Worm (Caenorhabditis elegans) whole organism, L2 larva: Measurements from ENCODE around the gene vms-1.

Experiments used
- C34F6.9 ChIP-seq: fragments of 150-350 bp; optimal IDR thresholded peaks from 2 replicates; lab custom pipeline; 2014; ENCODE audit warnings: missing biosample characterization, missing genetic modification characterization
- F13H6.1 ChIP-seq: sonication (generic microtip); optimal IDR thresholded peaks from 2 replicates; lab custom pipeline; 2016; ENCODE audit warnings: missing genetic modification characterization, missing compliant biosample characterization
- R02D3.7 ChIP-seq: fragments of 150-350 bp; optimal IDR thresholded peaks from 2 replicates; lab custom pipeline; 2014; ENCODE audit warnings: missing biosample characterization, missing genetic modification characterization
- Y55F3AM.14 ChIP-seq: fragments of 200-800 bp; sonication (Bioruptor generic); optimal IDR thresholded peaks from 2 replicates; lab custom pipeline; 2018; ENCODE audit warnings: mild to moderate bottlenecking, missing genetic modification characterization, missing compliant biosample characterization
- ZK546.5 ChIP-seq: sonication (generic microtip); optimal IDR thresholded peaks from 2 replicates; lab custom pipeline; 2017; ENCODE audit warnings: missing biosample characterization, missing genetic modification characterization
- alr-1 ChIP-seq: fragments of 150-350 bp; optimal IDR thresholded peaks from 2 replicates; lab custom pipeline; 2014; ENCODE audit warnings: missing biosample characterization, missing genetic modification characterization
- aly-2 ChIP-seq: fragments of 150-350 bp; optimal IDR thresholded peaks from 2 replicates; lab custom pipeline; 2014; ENCODE audit warnings: missing biosample characterization, missing genetic modification characterization
- ama-1 ChIP-seq: fragments of 150-350 bp; optimal IDR thresholded peaks from 2 replicates; lab custom pipeline; 2018; ENCODE audit warnings: inconsistent platforms
- blmp-1 ChIP-seq: sonication (generic microtip); optimal IDR thresholded peaks from 2 replicates; lab custom pipeline; 2017; ENCODE audit warnings: missing genetic modification characterization, mild to moderate bottlenecking, missing compliant biosample characterization, antibody characterized with exemption, moderate library complexity; ENCODE audit not compliant: insufficient read depth
- ceh-16 ChIP-seq: fragments of 150-350 bp; optimal IDR thresholded peaks from 2 replicates; lab custom pipeline; 2014; ENCODE audit warnings: missing biosample characterization, missing genetic modification characterization
- ceh-82 ChIP-seq: fragments of 150-350 bp; optimal IDR thresholded peaks from 2 replicates; lab custom pipeline; 2014; ENCODE audit warnings: missing biosample characterization, missing genetic modification characterization
- crh-2 ChIP-seq: sonication (generic microtip); optimal IDR thresholded peaks from 2 replicates; lab custom pipeline; 2017; ENCODE audit warnings: missing biosample characterization, missing genetic modification characterization
- dmd-4 ChIP-seq: sonication (generic microtip); optimal IDR thresholded peaks from 2 replicates; lab custom pipeline; 2017; ENCODE audit warnings: missing biosample characterization, missing genetic modification characterization
- egl-27 ChIP-seq: sonication (generic microtip); optimal IDR thresholded peaks from 3 replicates; lab custom pipeline; 2017; ENCODE audit warnings: missing biosample characterization, missing genetic modification reagents, missing genetic modification characterization
- elt-1 ChIP-seq: fragments of 150-350 bp; optimal IDR thresholded peaks from 2 replicates; lab custom pipeline; 2014; ENCODE audit warnings: missing biosample characterization, missing genetic modification characterization
- elt-3 ChIP-seq: sonication (generic microtip); optimal IDR thresholded peaks from 2 replicates; lab custom pipeline; 2017; ENCODE audit warnings: missing biosample characterization, missing genetic modification characterization
- fos-1 ChIP-seq: fragments of 150-350 bp; optimal IDR thresholded peaks from 2 replicates; lab custom pipeline; 2014; ENCODE audit warnings: missing biosample characterization, missing genetic modification characterization
- gmeb-1 ChIP-seq: fragments of 150-350 bp; optimal IDR thresholded peaks from 2 replicates; lab custom pipeline; 2014; ENCODE audit warnings: missing biosample characterization, missing genetic modification characterization
- lin-11 ChIP-seq: fragments of 150-350 bp; sonication (generic microtip); optimal IDR thresholded peaks from 2 replicates; lab custom pipeline; 2014; ENCODE audit warnings: missing biosample characterization, missing genetic modification characterization, inconsistent platforms, mixed read lengths
- lin-13 ChIP-seq: fragments of 150-350 bp; optimal IDR thresholded peaks from 2 replicates; lab custom pipeline; 2014; ENCODE audit warnings: missing biosample characterization, missing genetic modification reagents, missing genetic modification characterization
- lin-39 ChIP-seq: fragments of 150-350 bp; optimal IDR thresholded peaks from 2 replicates; lab custom pipeline; 2014; ENCODE audit warnings: missing biosample characterization, missing genetic modification reagents, missing genetic modification characterization
- lsy-2 ChIP-seq, 2 experiments: fragments of 150-350 bp in 1 of 2; sonication (generic microtip) in 1 of 2; optimal IDR thresholded peaks; 2 replicates each; lab custom pipeline; 2014 to 2017; ENCODE audit warnings: missing biosample characterization in 2 of 2, missing genetic modification characterization in 2 of 2
- mab-5 ChIP-seq: fragments of 150-350 bp; optimal IDR thresholded peaks from 2 replicates; lab custom pipeline; 2014; ENCODE audit warnings: missing biosample characterization, missing genetic modification characterization
- mbf-1 ChIP-seq: sonication (generic microtip); optimal IDR thresholded peaks from 2 replicates; lab custom pipeline; 2017; ENCODE audit warnings: missing biosample characterization, missing genetic modification characterization
- mdl-1 ChIP-seq, 2 experiments: fragments of 150-350 bp in 1 of 2; sonication (generic microtip) in 1 of 2; optimal IDR thresholded peaks; 2 replicates each; lab custom pipeline; 2017; ENCODE audit warnings: missing biosample characterization in 2 of 2, missing genetic modification characterization in 2 of 2
- nhr-10 ChIP-seq: sonication (generic microtip); optimal IDR thresholded peaks from 2 replicates; lab custom pipeline; 2017; ENCODE audit warnings: missing biosample characterization, missing genetic modification characterization
- nhr-11 ChIP-seq: fragments of 150-350 bp; optimal IDR thresholded peaks from 2 replicates; lab custom pipeline; 2014; ENCODE audit warnings: missing biosample characterization, missing genetic modification characterization
- nhr-12 ChIP-seq: fragments of 150-350 bp; optimal IDR thresholded peaks from 2 replicates; lab custom pipeline; 2014; ENCODE audit warnings: missing biosample characterization, missing genetic modification characterization
- nhr-129 ChIP-seq: fragments of 150-350 bp; optimal IDR thresholded peaks from 2 replicates; lab custom pipeline; 2014; ENCODE audit warnings: missing biosample characterization, missing genetic modification characterization
- nhr-21 ChIP-seq: fragments of 150-350 bp; optimal IDR thresholded peaks from 2 replicates; lab custom pipeline; 2014; ENCODE audit warnings: missing biosample characterization, missing genetic modification characterization
- nhr-23 ChIP-seq: fragments of 150-350 bp; optimal IDR thresholded peaks from 2 replicates; lab custom pipeline; 2014; ENCODE audit warnings: missing biosample characterization, missing genetic modification reagents, missing genetic modification characterization
- nhr-237 ChIP-seq: fragments of 150-350 bp; optimal IDR thresholded peaks from 2 replicates; lab custom pipeline; 2014; ENCODE audit warnings: missing biosample characterization, missing genetic modification characterization
- nhr-25 ChIP-seq: fragments of 150-350 bp; sonication (generic microtip); optimal IDR thresholded peaks from 3 replicates; lab custom pipeline; 2014; ENCODE audit warnings: missing biosample characterization, missing genetic modification characterization
- nhr-6 ChIP-seq: fragments of 150-350 bp; optimal IDR thresholded peaks from 2 replicates; lab custom pipeline; 2014; ENCODE audit warnings: missing biosample characterization, missing genetic modification characterization
- nhr-77 ChIP-seq: fragments of 150-350 bp; optimal IDR thresholded peaks from 2 replicates; lab custom pipeline; 2014; ENCODE audit warnings: missing biosample characterization, missing genetic modification characterization
- peb-1 ChIP-seq: fragments of 150-350 bp; optimal IDR thresholded peaks from 2 replicates; lab custom pipeline; 2014; ENCODE audit warnings: missing biosample characterization, missing genetic modification characterization
- sem-4 ChIP-seq: fragments of 150-350 bp; optimal IDR thresholded peaks from 2 replicates; lab custom pipeline; 2014; ENCODE audit warnings: missing biosample characterization, missing genetic modification reagents, missing genetic modification characterization
- skn-1 ChIP-seq: sonication (generic microtip); optimal IDR thresholded peaks from 2 replicates; lab custom pipeline; 2017; ENCODE audit warnings: missing biosample characterization, missing genetic modification characterization
- sma-3 ChIP-seq: sonication (generic microtip); optimal IDR thresholded peaks from 2 replicates; lab custom pipeline; 2016; ENCODE audit warnings: missing genetic modification reagents, missing genetic modification characterization, missing compliant biosample characterization
- sma-9 ChIP-seq, 2 experiments: fragments of 150-350 bp in 1 of 2; sonication (generic microtip) in 1 of 2; optimal IDR thresholded peaks; 2 replicates each; lab custom pipeline; 2014 to 2016; ENCODE audit warnings: missing genetic modification characterization in 2 of 2, mild to moderate bottlenecking in 1 of 2, missing biosample characterization in 1 of 2, missing compliant biosample characterization in 1 of 2, missing genetic modification reagents in 1 of 2, moderate library complexity in 1 of 2
- snpc-4 ChIP-seq: fragments of 150-350 bp; optimal IDR thresholded peaks from 2 replicates; lab custom pipeline; 2014; ENCODE audit warnings: missing biosample characterization, missing genetic modification characterization
- unc-39 ChIP-seq: fragments of 150-350 bp; optimal IDR thresholded peaks from 2 replicates; lab custom pipeline; 2014; ENCODE audit warnings: missing biosample characterization, missing genetic modification characterization
- unc-55 ChIP-seq: fragments of 150-350 bp; sonication (generic microtip); optimal IDR thresholded peaks from 3 replicates; lab custom pipeline; 2014; ENCODE audit warnings: missing biosample characterization, missing genetic modification reagents, missing genetic modification characterization
- unc-62 ChIP-seq: fragments of 150-350 bp; optimal IDR thresholded peaks from 2 replicates; lab custom pipeline; 2014; ENCODE audit warnings: missing biosample characterization, missing genetic modification reagents, missing genetic modification characterization
- zag-1 ChIP-seq: fragments of 150-350 bp; optimal IDR thresholded peaks from 2 replicates; lab custom pipeline; 2014; ENCODE audit warnings: missing biosample characterization, missing genetic modification characterization
- ztf-1 ChIP-seq: fragments of 200-800 bp; sonication (Bioruptor generic); conservative IDR thresholded peaks from 2 replicates; pipeline ENCODE4 v1.3.6; 2022; ENCODE audit warnings: missing genetic modification characterization, missing compliant biosample characterization
- ztf-11 ChIP-seq: sonication (generic microtip); optimal IDR thresholded peaks from 2 replicates; lab custom pipeline; 2017; ENCODE audit warnings: missing biosample characterization, missing genetic modification characterization
- ztf-4 ChIP-seq: fragments of 150-350 bp; optimal IDR thresholded peaks from 2 replicates; lab custom pipeline; 2014; ENCODE audit warnings: missing biosample characterization, missing genetic modification characterization

vms-1 gene

DNA sequence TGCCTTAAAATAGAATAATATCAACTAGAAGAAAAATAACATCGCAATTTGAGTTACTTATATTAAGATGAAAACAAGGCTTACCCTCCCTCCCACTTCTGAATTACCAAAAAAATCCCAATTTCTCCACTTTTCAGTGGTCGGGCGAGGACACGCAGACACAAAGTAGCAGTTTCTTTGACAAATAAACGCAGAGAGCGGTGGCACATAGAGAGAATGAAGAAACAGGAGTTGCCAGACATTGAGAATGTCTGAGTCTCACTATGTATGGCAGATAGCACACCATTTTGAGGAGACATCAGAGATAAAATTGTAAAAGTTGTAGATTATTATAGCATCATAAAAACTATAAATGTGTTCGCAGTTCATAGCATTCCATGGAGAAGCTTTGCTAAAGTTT is 36.9 kb downstream of the vms-1 start:
- TF ChIP-seq nhr-25 (tag; lab: Kevin White, UChicago): peak; percentile 26
- peak; percentile 62 to 81 for TF ChIP-seq lsy-2 (tag; optimal IDR thresholded peaks at IDR 0.05; lab: Kevin White, UChicago)
- TF ChIP-seq nhr-6 (tag; lab: Kevin White, UChicago): peak; percentile 80
- TF ChIP-seq sma-9 (GFP tag; optimal IDR thresholded peaks at IDR 0.05; lab: Kevin White, UChicago): peak; percentile 85
- TF ChIP-seq sma-9 (tag; optimal IDR thresholded peaks at IDR 0.05; lab: Kevin White, UChicago): no peak
- no peak for TF ChIP-seq skn-1 (tag; lab: Kevin White, UChicago)
- TF ChIP-seq dmd-4 (tag; lab: Kevin White, UChicago): no peak
- peak; percentile 36 for TF ChIP-seq lin-13
- no peak for TF ChIP-seq ama-1
- TF ChIP-seq Y55F3AM.14 (GFP tag; lab: Kevin White, UChicago): no peak
- TF ChIP-seq fos-1 (tag; lab: Kevin White, UChicago): peak; percentile 72
- peak; percentile 67 for TF ChIP-seq F13H6.1
- TF ChIP-seq zag-1 (tag; lab: Kevin White, UChicago): no peak
- TF ChIP-seq ceh-16 (tag; lab: Kevin White, UChicago): no peak
- no peak for TF ChIP-seq peb-1 (tag; lab: Kevin White, UChicago)
- TF ChIP-seq nhr-12: no peak
- TF ChIP-seq ztf-11 (tag; lab: Kevin White, UChicago): no peak
- TF ChIP-seq aly-2: no peak
- TF ChIP-seq elt-3 (tag; lab: Kevin White, UChicago): no peak
- peak; percentile 40 for TF ChIP-seq ztf-4 (tag; lab: Kevin White, UChicago)
- TF ChIP-seq unc-39 (tag; lab: Kevin White, UChicago): no peak
- peak; percentile 63 for TF ChIP-seq nhr-129 (tag; lab: Kevin White, UChicago)
- TF ChIP-seq nhr-10 (tag; lab: Kevin White, UChicago): no peak
- TF ChIP-seq nhr-77 (tag; lab: Kevin White, UChicago): no peak
- TF ChIP-seq gmeb-1 (tag; lab: Kevin White, UChicago): peak; percentile 32
- TF ChIP-seq snpc-4 (tag; lab: Kevin White, UChicago): no peak
- TF ChIP-seq R02D3.7 (tag; lab: Kevin White, UChicago): no peak
- TF ChIP-seq sma-3 (GFP tag; lab: Kevin White, UChicago): peak; percentile 38
- TF ChIP-seq nhr-11 (tag; lab: Kevin White, UChicago): no peak
- peak; percentile 53 for TF ChIP-seq egl-27 (tag; lab: Kevin White, UChicago)
- TF ChIP-seq sem-4 (tag; lab: Kevin White, UChicago): no peak
- no peak for TF ChIP-seq lin-11
- TF ChIP-seq unc-62: no peak
- TF ChIP-seq C34F6.9 (tag; lab: Kevin White, UChicago): peak; percentile 71
- no peak for TF ChIP-seq elt-1 (tag; lab: Kevin White, UChicago)
- TF ChIP-seq unc-55 (GFP tag; lab: Kevin White, UChicago): peak; percentile 89
- no peak for TF ChIP-seq nhr-237 (tag; lab: Kevin White, UChicago)
- TF ChIP-seq alr-1: no peak
- no peak for TF ChIP-seq mbf-1 (tag; lab: Kevin White, UChicago)
- TF ChIP-seq ztf-1 (GFP tag; lab: Robert Waterston, UW): no peak
- TF ChIP-seq nhr-23 (tag; lab: Kevin White, UChicago): no peak
- TF ChIP-seq ceh-82: no peak
- TF ChIP-seq lin-39 (tag; lab: Kevin White, UChicago): no peak
- no peak for TF ChIP-seq blmp-1
- TF ChIP-seq mab-5 (tag; lab: Kevin White, UChicago): no peak
- TF ChIP-seq mdl-1 (tag; optimal IDR thresholded peaks at IDR 0.05; lab: Kevin White, UChicago): no peak
- TF ChIP-seq ZK546.5 (tag; lab: Kevin White, UChicago): no peak
- TF ChIP-seq crh-2 (tag; lab: Kevin White, UChicago): peak; percentile 85
- TF ChIP-seq nhr-21 (tag; lab: Kevin White, UChicago): peak; percentile 34
